Fruit fly (Drosophila melanogaster): ENCODE results near the gene CG10970.

Gene CG10970

dm6 chrX:9029416-9029815 lies 41.8 kb downstream of the CG10970 start:
- TF ChIP-seq noc (tag; optimal IDR thresholded peaks at IDR 0.05), result no peak

dm6 chrX:9020092-9020491 lies 51.1 kb downstream of the CG10970 start:
- TF ChIP-seq noc (tag; optimal IDR thresholded peaks at IDR 0.05), result no peak

All from whole organism, larva.